Fruit fly (Drosophila melanogaster): ENCODE data around the gene js.

js gene

dm6 chr3R:16368288-16368687, at the start of gene js:
Gene js, minus strand, starts transcription at chr3R:16368306.
- TF ChIP-seq cic (GFP tag; optimal IDR thresholded peaks at IDR 0.05) (no peak), CG1620 (GFP tag; optimal IDR thresholded peaks at IDR 0.05) (no peak), Mnt (GFP tag; optimal IDR thresholded peaks at IDR 0.05) (no peak)

dm6 chr3R:16416508-16416907, 48.4 kb upstream of the js start:
- TF ChIP-seq CG7045 (GFP tag; optimal IDR thresholded peaks at IDR 0.05) (no peak), Mnt (GFP tag; optimal IDR thresholded peaks at IDR 0.05) (no peak), CG1620 (GFP tag; optimal IDR thresholded peaks at IDR 0.05) (no peak), bab1 (GFP tag; optimal IDR thresholded peaks at IDR 0.05) (no peak), cnc (optimal IDR thresholded peaks at IDR 0.05) (no peak), CG33017 (tag; optimal IDR thresholded peaks at IDR 0.05) (no peak), Clk (GFP tag; optimal IDR thresholded peaks at IDR 0.05) (no peak), CG12768 (GFP tag; optimal IDR thresholded peaks at IDR 0.05) (no peak), pad (GFP tag; optimal IDR thresholded peaks at IDR 0.05) (no peak), cic (GFP tag; optimal IDR thresholded peaks at IDR 0.05) (no peak), tj (GFP tag; optimal IDR thresholded peaks at IDR 0.05) (no peak), kay (GFP tag; ENCODE audit: borderline replicate concordance) (no peak)

- TF ChIP-seq ovo (GFP tag; optimal IDR thresholded peaks at IDR 0.05) = no peak
- no peak for TF ChIP-seq CG7101 (tag; optimal IDR thresholded peaks at IDR 0.05)
- TF ChIP-seq CG7045 (GFP tag; optimal IDR thresholded peaks at IDR 0.05) = no peak
- no peak for TF ChIP-seq kay (GFP tag; ENCODE audit: borderline replicate concordance)
- TF ChIP-seq CG1620 (GFP tag; optimal IDR thresholded peaks at IDR 0.05) = no peak
- no peak for TF ChIP-seq cnc (optimal IDR thresholded peaks at IDR 0.05)
- TF ChIP-seq tj (GFP tag; optimal IDR thresholded peaks at IDR 0.05) = no peak
- no peak for TF ChIP-seq toe (GFP tag; optimal IDR thresholded peaks at IDR 0.05)
- no peak for TF ChIP-seq CG11617 (GFP tag; optimal IDR thresholded peaks at IDR 0.05)
- TF ChIP-seq bab1 (GFP tag; optimal IDR thresholded peaks at IDR 0.05) = no peak
- no peak for TF ChIP-seq cic (GFP tag; optimal IDR thresholded peaks at IDR 0.05)
Measured at dm6 chr3R:16413734-16414133, 45.6 kb upstream of the js start.

dm6 chr3R:16410706-16411105, 42.6 kb upstream of the js start:
- no peak for TF ChIP-seq pad (GFP tag; optimal IDR thresholded peaks at IDR 0.05)
- TF ChIP-seq CG5204 (GFP tag; optimal IDR thresholded peaks at IDR 0.05) = no peak
- no peak for TF ChIP-seq ovo (GFP tag; optimal IDR thresholded peaks at IDR 0.05)
- TF ChIP-seq CG33017 (tag; optimal IDR thresholded peaks at IDR 0.05) = no peak
- TF ChIP-seq CG1620 (GFP tag; optimal IDR thresholded peaks at IDR 0.05) = no peak
- TF ChIP-seq toe (GFP tag; optimal IDR thresholded peaks at IDR 0.05) = no peak
- no peak for TF ChIP-seq CG14711 (tag; optimal IDR thresholded peaks at IDR 0.05)
- no peak for TF ChIP-seq bab1 (GFP tag; optimal IDR thresholded peaks at IDR 0.05)
- TF ChIP-seq Mnt (GFP tag; optimal IDR thresholded peaks at IDR 0.05) = no peak
- TF ChIP-seq CG11617 (GFP tag; optimal IDR thresholded peaks at IDR 0.05) = no peak
- no peak for TF ChIP-seq kay (GFP tag; ENCODE audit: borderline replicate concordance)
- TF ChIP-seq Hr96 (GFP tag; optimal IDR thresholded peaks at IDR 0.05) = no peak
- no peak for TF ChIP-seq cic (GFP tag; optimal IDR thresholded peaks at IDR 0.05)
- no peak for TF ChIP-seq CG7045 (GFP tag; optimal IDR thresholded peaks at IDR 0.05)
- no peak for TF ChIP-seq tj (GFP tag; optimal IDR thresholded peaks at IDR 0.05)

- TF ChIP-seq CG7045 (GFP tag; optimal IDR thresholded peaks at IDR 0.05) (no peak), CG11617 (GFP tag; optimal IDR thresholded peaks at IDR 0.05) (no peak), bab1 (GFP tag; optimal IDR thresholded peaks at IDR 0.05) (no peak), tj (GFP tag; optimal IDR thresholded peaks at IDR 0.05) (no peak), CG33017 (tag; optimal IDR thresholded peaks at IDR 0.05) (no peak), pad (GFP tag; optimal IDR thresholded peaks at IDR 0.05) (no peak), CG12768 (GFP tag; optimal IDR thresholded peaks at IDR 0.05) (no peak), Mnt (GFP tag; optimal IDR thresholded peaks at IDR 0.05) (no peak), Hr96 (GFP tag; optimal IDR thresholded peaks at IDR 0.05) (no peak), kay (GFP tag; ENCODE audit: borderline replicate concordance) (no peak)
Measured at dm6 chr3R:16408434-16408833, 40.3 kb upstream of the js start.

dm6 chr3R:16406618-16407017, 38.5 kb upstream of the js start:
- TF ChIP-seq CG12768 (GFP tag; optimal IDR thresholded peaks at IDR 0.05) (no peak), kay (GFP tag; ENCODE audit: borderline replicate concordance) (no peak), CG11617 (GFP tag; optimal IDR thresholded peaks at IDR 0.05) (no peak), Crg-1 (GFP tag; optimal IDR thresholded peaks at IDR 0.05) (no peak), pad (GFP tag; optimal IDR thresholded peaks at IDR 0.05) (no peak), CG33017 (tag; optimal IDR thresholded peaks at IDR 0.05) (no peak), CG7101 (tag; optimal IDR thresholded peaks at IDR 0.05) (no peak), Mnt (GFP tag; optimal IDR thresholded peaks at IDR 0.05) (no peak)

- TF ChIP-seq ovo (GFP tag; optimal IDR thresholded peaks at IDR 0.05) (no peak), CG14711 (tag; optimal IDR thresholded peaks at IDR 0.05) (no peak), CG5204 (GFP tag; optimal IDR thresholded peaks at IDR 0.05) (no peak), CG33017 (tag; optimal IDR thresholded peaks at IDR 0.05) (no peak), CG7045 (GFP tag; optimal IDR thresholded peaks at IDR 0.05) (no peak), tj (GFP tag; optimal IDR thresholded peaks at IDR 0.05) (no peak), toe (GFP tag; optimal IDR thresholded peaks at IDR 0.05) (no peak), Clk (GFP tag; optimal IDR thresholded peaks at IDR 0.05) (no peak), cnc (optimal IDR thresholded peaks at IDR 0.05) (no peak), CG11617 (GFP tag; optimal IDR thresholded peaks at IDR 0.05) (no peak), CG12768 (GFP tag; optimal IDR thresholded peaks at IDR 0.05) (no peak), Mnt (GFP tag; optimal IDR thresholded peaks at IDR 0.05) (no peak), CG7101 (tag; optimal IDR thresholded peaks at IDR 0.05) (no peak)
Measured at dm6 chr3R:16403734-16404057, 35.6 kb upstream of the js start.
